Fruit fly (Drosophila melanogaster) whole organism, embryonic: Measurements from ENCODE around the gene Sik2.

Experiments used
- Awh ChIP-seq: fragments of 200-800 bp; sonication (Bioruptor generic); IDR thresholded peaks from 2 replicates; pipeline ENCODE4, ENCODE4 v1.3.6; 2022; ENCODE audit warnings: missing biosample characterization, missing genetic modification characterization
- Bgb ChIP-seq: fragments of 200-800 bp; sonication (Bioruptor generic); IDR thresholded peaks from 2 replicates; pipeline ENCODE4 v1.3.6; 2022; ENCODE audit warnings: missing biosample characterization, missing genetic modification characterization; ENCODE audit not compliant: partially characterized antibody
- CG12071 ChIP-seq: fragments of 200-800 bp; sonication (Bioruptor generic); optimal IDR thresholded peaks from 3 replicates; lab custom pipeline; 2018; ENCODE audit warnings: missing biosample characterization, mild to moderate bottlenecking, missing genetic modification characterization
- CG12155 ChIP-seq: fragments of 200-800 bp; sonication (Bioruptor generic); optimal IDR thresholded peaks from 3 replicates; lab custom pipeline; 2016; ENCODE audit warnings: missing biosample characterization, missing genetic modification characterization
- CG13424 ChIP-seq: fragments of 200-800 bp; sonication (Bioruptor generic); optimal IDR thresholded peaks from 2 replicates; lab custom pipeline; 2019; ENCODE audit warnings: missing biosample characterization, mild to moderate bottlenecking, missing genetic modification characterization, moderate library complexity
- CG13624 ChIP-seq: fragments of 200-800 bp; sonication (Bioruptor generic); optimal IDR thresholded peaks from 2 replicates; lab custom pipeline; 2016; ENCODE audit warnings: missing biosample characterization, missing genetic modification characterization
- CG13775 ChIP-seq: fragments of 200-800 bp; sonication (Bioruptor generic); optimal IDR thresholded peaks from 3 replicates; lab custom pipeline; 2017; ENCODE audit warnings: missing biosample characterization, mild to moderate bottlenecking, missing genetic modification characterization
- CG14014 ChIP-seq: fragments of 200-800 bp; sonication (Bioruptor generic); IDR thresholded peaks from 2 replicates; pipeline ENCODE4 v1.3.6; 2022; ENCODE audit warnings: missing biosample characterization, missing genetic modification characterization
- CG14441 ChIP-seq: fragments of 200-800 bp; sonication (Bioruptor generic); IDR thresholded peaks from 2 replicates; pipeline ENCODE4 v1.3.6; 2022; ENCODE audit warnings: missing biosample characterization, missing genetic modification characterization
- CG14667 ChIP-seq: fragments of 200-800 bp; sonication (Bioruptor generic); IDR thresholded peaks from 2 replicates; pipeline ENCODE4 v1.3.6; 2022; ENCODE audit warnings: missing biosample characterization, missing genetic modification characterization
- CG15073 ChIP-seq: fragments of 200-800 bp; sonication (Bioruptor generic); optimal IDR thresholded peaks from 2 replicates; lab custom pipeline; 2016; ENCODE audit warnings: missing biosample characterization, missing genetic modification characterization
- CG15269 ChIP-seq: fragments of 200-800 bp; sonication (Bioruptor generic); optimal IDR thresholded peaks from 2 replicates; lab custom pipeline; 2018; ENCODE audit warnings: missing biosample characterization, mild to moderate bottlenecking, missing genetic modification characterization, moderate library complexity
- CG15696 ChIP-seq: fragments of 200-800 bp; sonication (Bioruptor generic); optimal IDR thresholded peaks from 2 replicates; lab custom pipeline; 2019; ENCODE audit warnings: missing biosample characterization, mild to moderate bottlenecking, missing genetic modification characterization, moderate library complexity
- CG16815 ChIP-seq: fragments of 200-800 bp; sonication (Bioruptor generic); optimal IDR thresholded peaks from 3 replicates; lab custom pipeline; 2017; ENCODE audit warnings: missing biosample characterization, mild to moderate bottlenecking, missing genetic modification characterization
- CG2875 ChIP-seq: fragments of 200-800 bp; sonication (Bioruptor generic); optimal IDR thresholded peaks from 2 replicates; lab custom pipeline; 2017; ENCODE audit warnings: missing biosample characterization, mild to moderate bottlenecking, missing genetic modification characterization, missing genetic modification reagents
- CG4820 ChIP-seq: fragments of 200-800 bp; sonication (Bioruptor generic); optimal IDR thresholded peaks from 3 replicates; lab custom pipeline; 2016; ENCODE audit warnings: missing biosample characterization, missing genetic modification characterization
- CG5245 ChIP-seq: fragments of 200-800 bp; sonication (Bioruptor generic); optimal IDR thresholded peaks from 3 replicates; lab custom pipeline; 2016; ENCODE audit warnings: missing biosample characterization, missing genetic modification characterization
- CG6254 ChIP-seq: fragments of 200-800 bp; sonication (Bioruptor generic); optimal IDR thresholded peaks from 3 replicates; lab custom pipeline; 2017; ENCODE audit warnings: mild to moderate bottlenecking, missing biosample characterization, missing genetic modification reagents, missing genetic modification characterization
- CG6654 ChIP-seq: fragments of 200-800 bp; sonication (Bioruptor generic); optimal IDR thresholded peaks from 2 replicates; lab custom pipeline; 2017; ENCODE audit warnings: missing biosample characterization, mild to moderate bottlenecking, missing genetic modification characterization
- CG7963 ChIP-seq: fragments of 200-800 bp; sonication (Bioruptor generic); IDR thresholded peaks from 3 replicates; pipeline ENCODE4 v1.3.6; 2022; ENCODE audit warnings: missing biosample characterization, missing genetic modification characterization; ENCODE audit not compliant: partially characterized antibody
- CTCF ChIP-seq: fragments of 200-800 bp; sonication (Bioruptor generic); optimal IDR thresholded peaks from 2 replicates; lab custom pipeline; 2017; ENCODE audit warnings: missing biosample characterization, mild to moderate bottlenecking, missing genetic modification characterization, moderate library complexity
- Dip2 ChIP-seq: fragments of 200-800 bp; sonication (Bioruptor generic); IDR thresholded peaks from 2 replicates; pipeline ENCODE4 v1.3.6; 2022; ENCODE audit warnings: missing biosample characterization, missing genetic modification characterization
- E2f1 ChIP-seq: fragments of 200-800 bp; sonication (Bioruptor generic); IDR thresholded peaks from 2 replicates; pipeline ENCODE4 v1.3.6; 2022; ENCODE audit warnings: missing biosample characterization, missing genetic modification characterization
- E2f2 ChIP-seq: fragments of 200-800 bp; sonication (Bioruptor generic); IDR thresholded peaks from 2 replicates; pipeline ENCODE4 v1.3.6; 2022; ENCODE audit warnings: missing biosample characterization, missing genetic modification characterization
- MTF-1 ChIP-seq: fragments of 200-800 bp; sonication (Bioruptor generic); optimal IDR thresholded peaks from 2 replicates; lab custom pipeline; 2018; ENCODE audit warnings: missing biosample characterization, mild to moderate bottlenecking, missing genetic modification characterization, borderline replicate concordance
- NFAT ChIP-seq: fragments of 200-800 bp; sonication (Bioruptor generic); IDR thresholded peaks from 2 replicates; pipeline ENCODE4 v1.3.6; 2022; ENCODE audit warnings: missing biosample characterization, missing genetic modification characterization
- Nf-YC ChIP-seq: fragments of 200-800 bp; optimal IDR thresholded peaks from 3 replicates; lab custom pipeline; 2019; ENCODE audit warnings: missing biosample characterization, mild to moderate bottlenecking, missing genetic modification characterization, moderate library complexity
- PHDP ChIP-seq: fragments of 200-800 bp; sonication (Bioruptor generic); optimal IDR thresholded peaks from 3 replicates; lab custom pipeline; 2018; ENCODE audit warnings: missing biosample characterization, mild to moderate bottlenecking, missing genetic modification characterization, moderate library complexity
- Rx ChIP-seq: fragments of 200-800 bp; sonication (Bioruptor generic); IDR thresholded peaks from 2 replicates; pipeline ENCODE4 v1.3.6; 2022; ENCODE audit warnings: missing biosample characterization, missing genetic modification characterization
- abd-A ChIP-seq: fragments of 200-800 bp; sonication (Bioruptor generic); optimal IDR thresholded peaks from 3 replicates; lab custom pipeline; 2019; ENCODE audit warnings: missing biosample characterization, mild to moderate bottlenecking, missing genetic modification characterization, moderate library complexity
- bab2 ChIP-seq: fragments of 200-800 bp; sonication (Bioruptor generic); optimal IDR thresholded peaks from 2 replicates; lab custom pipeline; 2016; ENCODE audit warnings: missing biosample characterization, missing genetic modification characterization
- bcd ChIP-seq: fragments of 200-800 bp; sonication (Bioruptor generic); optimal IDR thresholded peaks from 2 replicates; lab custom pipeline; 2017; ENCODE audit warnings: missing biosample characterization, mild to moderate bottlenecking, missing genetic modification characterization
- corto ChIP-seq: fragments of 200-800 bp; sonication (Bioruptor generic); optimal IDR thresholded peaks from 2 replicates; lab custom pipeline; 2016; ENCODE audit warnings: missing biosample characterization, mild to moderate bottlenecking, missing genetic modification characterization, moderate library complexity
- dimm ChIP-seq: fragments of 200-800 bp; sonication (Bioruptor generic); IDR thresholded peaks from 2 replicates; pipeline ENCODE4 v1.3.6; 2022; ENCODE audit warnings: missing biosample characterization, missing genetic modification characterization
- esg ChIP-seq: fragments of 200-800 bp; sonication (Bioruptor generic); conservative IDR thresholded peaks from 2 replicates; pipeline ENCODE4 v1.3.6; 2022; ENCODE audit warnings: missing biosample characterization, missing genetic modification characterization
- ftz-f1 ChIP-seq: fragments of 200-800 bp; sonication (Bioruptor generic); optimal IDR thresholded peaks from 2 replicates; lab custom pipeline; 2016; ENCODE audit warnings: missing biosample characterization, missing genetic modification characterization
- gcm ChIP-seq: fragments of 200-800 bp; sonication (Bioruptor generic); optimal IDR thresholded peaks from 2 replicates; lab custom pipeline; 2019; ENCODE audit warnings: missing biosample characterization, mild to moderate bottlenecking, missing genetic modification characterization, moderate library complexity
- gcm2 ChIP-seq: fragments of 200-800 bp; sonication (Bioruptor generic); optimal IDR thresholded peaks from 2 replicates; lab custom pipeline; 2016; ENCODE audit warnings: missing biosample characterization, missing genetic modification characterization
- hb ChIP-seq: fragments of 200-800 bp; sonication (Bioruptor generic); IDR thresholded peaks from 3 replicates; pipeline ENCODE4 v1.3.6; 2022; ENCODE audit warnings: missing biosample characterization, missing genetic modification characterization; ENCODE audit not compliant: partially characterized antibody
- insv ChIP-seq, 2 experiments: fragments of 200-800 bp; sonication (Bioruptor generic); optimal IDR thresholded peaks; 3 replicates each; lab custom pipeline; 2016 to 2018; ENCODE audit warnings: missing biosample characterization in 2 of 2, missing genetic modification characterization in 2 of 2
- kni ChIP-seq: fragments of 200-800 bp; sonication (Bioruptor generic); optimal IDR thresholded peaks from 3 replicates; lab custom pipeline; 2017; ENCODE audit warnings: mild to moderate bottlenecking, missing biosample characterization, missing genetic modification reagents, missing genetic modification characterization
- lov ChIP-seq, 2 experiments: fragments of 200-800 bp in 1 of 2; fragments of >200 bp in 1 of 2; sonication (Bioruptor generic) in 1 of 2; IDR thresholded peaks in 1 of 2; optimal IDR thresholded peaks in 1 of 2; 2 replicates in 1 of 2; 3 replicates in 1 of 2; pipeline versions ENCODE4 v1.3.6 to Lab custom; 2017 to 2022; ENCODE audit warnings: missing biosample characterization in 1 of 2, missing genetic modification characterization in 1 of 2
- mld ChIP-seq: fragments of 200-800 bp; sonication (Bioruptor generic); IDR thresholded peaks from 3 replicates; pipeline ENCODE4 v1.3.6; 2022; ENCODE audit warnings: missing biosample characterization, missing genetic modification characterization; ENCODE audit not compliant: partially characterized antibody
- onecut ChIP-seq: fragments of 200-800 bp; sonication (Bioruptor generic); IDR thresholded peaks from 2 replicates; pipeline ENCODE4 v1.3.6; 2022; ENCODE audit warnings: missing biosample characterization, missing genetic modification characterization
- psq ChIP-seq: fragments of 200-800 bp; sonication (Bioruptor generic); optimal IDR thresholded peaks from 2 replicates; lab custom pipeline; 2017; ENCODE audit warnings: missing biosample characterization, missing genetic modification characterization
- scrt ChIP-seq: fragments of 200-800 bp; sonication (Bioruptor generic); optimal IDR thresholded peaks from 2 replicates; lab custom pipeline; 2018; ENCODE audit warnings: missing biosample characterization, mild to moderate bottlenecking, missing genetic modification characterization, moderate library complexity
- sqz ChIP-seq: fragments of 200-800 bp; sonication (Bioruptor generic); optimal IDR thresholded peaks from 3 replicates; lab custom pipeline; 2018; ENCODE audit warnings: missing biosample characterization, mild to moderate bottlenecking, missing genetic modification characterization
- trh ChIP-seq: fragments of 200-800 bp; sonication (Bioruptor generic); optimal IDR thresholded peaks from 2 replicates; lab custom pipeline; 2016; ENCODE audit warnings: missing biosample characterization, missing genetic modification characterization
- yki ChIP-seq: fragments of >200 bp; optimal IDR thresholded peaks from 3 replicates; lab custom pipeline; 2018
- zf30C ChIP-seq: fragments of 200-800 bp; sonication (Bioruptor generic); optimal IDR thresholded peaks from 3 replicates; lab custom pipeline; 2018; ENCODE audit warnings: missing biosample characterization, mild to moderate bottlenecking, missing genetic modification characterization

Gene Sik2

dm6 chrX:2009453-2010009 is 52.2 kb downstream of the Sik2 start (continued):
- TF ChIP-seq Dip2 (GFP tag; lab: Robert Waterston, UW) (no peak), CG13424 (tag; lab: Kevin White, UChicago) (peak; percentile 79), CG15696 (peak; percentile 69), onecut (0 out of 2 replicates have a peak, but pooled peaks have one; percentile 34), dimm (no peak), scrt (GFP tag; lab: Kevin White, UChicago) (peak; percentile 46), hb (no peak), CG12155 (peak; percentile 60), CTCF (peak; percentile 10), E2f1 (GFP tag; lab: Robert Waterston, UW) (peak; percentile 62), CG5245 (GFP tag; lab: Kevin White, UChicago) (peak; percentile 8), mld (GFP tag; lab: Robert Waterston, UW) (no peak), abd-A (tag; lab: Kevin White, UChicago) (no peak), CG14014 (peak; percentile 26; the same call in 1 of the 2 replicates), CG14667 (peak; percentile 15; the same call in 1 of the 2 replicates), CG13624 (peak; percentile 47), CG16815 (peak; percentile 82), Bgb (GFP tag; lab: Robert Waterston, UW) (no peak), ftz-f1 (GFP tag; lab: Kevin White, UChicago) (no peak), esg (GFP tag; lab: Robert Waterston, UW) (peak; percentile 60), bcd (peak; percentile 72), CG12071 (no peak), yki (lab: Kevin White, UChicago) (no peak), insv (GFP tag; optimal IDR thresholded peaks at IDR 0.05; lab: Kevin White, UChicago) (peak in 1 of 2 experiments; percentile 29), CG6254 (GFP tag; lab: Kevin White, UChicago) (peak; percentile 36), Rx (GFP tag; lab: Robert Waterston, UW) (peak; percentile 48), corto (GFP tag; lab: Kevin White, UChicago) (no peak), E2f2 (peak; percentile 31; the same call in 1 of the 2 replicates), gcm2 (GFP tag; lab: Kevin White, UChicago) (peak; percentile 43), CG15269 (tag; lab: Kevin White, UChicago) (peak; percentile 75), CG2875 (GFP tag; lab: Kevin White, UChicago) (peak; percentile 49), CG14441 (GFP tag; lab: Robert Waterston, UW) (peak; percentile 55), bab2 (GFP tag; lab: Kevin White, UChicago) (peak; percentile 73), lov (optimal IDR thresholded peaks at IDR 0.05; lab: Kevin White, UChicago) (no peak), lov (GFP tag; IDR thresholded peaks at IDR 0.05; lab: Robert Waterston, UW) (0 out of 3 replicates have a peak, but pooled peaks have one; percentile 12), CG6654 (GFP tag; lab: Kevin White, UChicago) (peak; percentile 44), zf30C (GFP tag; lab: Kevin White, UChicago) (peak; percentile 72), CG13775 (peak; percentile 88), Nf-YC (peak; percentile 77), kni (GFP tag; lab: Kevin White, UChicago) (no peak), PHDP (tag; lab: Kevin White, UChicago) (peak; percentile 61), NFAT (GFP tag; lab: Robert Waterston, UW) (peak; percentile 53; the same call in 1 of the 2 replicates), CG7963 (GFP tag; lab: Robert Waterston, UW) (no peak), Awh (GFP tag; lab: Robert Waterston, UW) (0 out of 2 replicates have a peak, but pooled peaks have one; percentile 39), CG4820 (peak; percentile 74), MTF-1 (GFP tag; lab: Kevin White, UChicago) (no peak), trh (GFP tag; lab: Kevin White, UChicago) (peak; percentile 10), sqz (GFP tag; lab: Kevin White, UChicago) (peak; percentile 19), psq (GFP tag; lab: Kevin White, UChicago) (no peak), CG15073 (GFP tag; lab: Kevin White, UChicago) (peak; percentile 37), gcm (peak; percentile 35)
